Fruit fly (Drosophila melanogaster) Kc167 (cell line): ENCODE measurements around the gene CG9988.

ENCODE experiments used
- Myc ChIP-seq: fragments of >200 bp; optimal IDR thresholded peaks from 2 replicates; lab custom pipeline; 2017; ENCODE audit warnings: missing external identifiers
- h ChIP-seq: fragments of >200 bp; optimal IDR thresholded peaks from 3 replicates; lab custom pipeline; 2018; ENCODE audit warnings: missing external identifiers
- insv ChIP-seq: fragments of >200 bp; optimal IDR thresholded peaks from 3 replicates; lab custom pipeline; 2018; ENCODE audit warnings: missing external identifiers

- TF ChIP-seq h (no peak), insv (lab: Kevin White, UChicago) (no peak), Myc (lab: Kevin White, UChicago) (no peak)
These were observed 35.9 kb downstream of the CG9988 start for dm6 chr3R:28672134-28672533.
